Worm (Caenorhabditis elegans): Measurements from ENCODE around the gene C44C1.6.

Gene C44C1.6

DNA sequence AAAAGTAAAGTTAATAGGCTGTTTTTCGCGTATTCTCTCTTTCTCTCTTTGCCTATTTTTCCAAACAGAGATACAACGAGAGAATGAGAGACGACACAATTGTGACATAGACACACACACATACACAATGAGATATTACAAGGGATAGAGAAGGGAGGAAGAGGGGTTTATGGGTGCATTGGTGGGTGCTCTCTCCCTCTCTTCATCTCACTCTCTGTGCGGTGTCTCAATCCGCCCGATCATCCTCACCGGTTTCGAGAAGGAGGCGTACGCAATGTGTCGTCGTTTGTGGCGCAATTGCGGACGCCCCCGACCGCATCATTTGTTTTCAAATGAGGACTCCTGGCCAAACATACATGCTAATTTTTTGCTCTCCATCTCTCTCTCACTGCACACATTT is 20.6 kb downstream of the C44C1.6 start (continued):
- peak; percentile 66; the same call in 1 of the 2 replicates for TF ChIP-seq K11D2.4 (GFP tag; IDR thresholded peaks at IDR 0.05)
- TF ChIP-seq ztf-22 (GFP tag; optimal IDR thresholded peaks at IDR 0.05): no peak
- TF ChIP-seq efl-1 (GFP tag; optimal IDR thresholded peaks at IDR 0.05): peak; percentile 17
- TF ChIP-seq ama-1 (optimal IDR thresholded peaks at IDR 0.05): no peak
- TF ChIP-seq ama-1 (GFP tag; optimal IDR thresholded peaks at IDR 0.05): no peak
- no peak for TF ChIP-seq ztf-18 (tag; optimal IDR thresholded peaks at IDR 0.05)
- no peak for TF ChIP-seq T26A5.8 (tag; optimal IDR thresholded peaks at IDR 0.05)
- TF ChIP-seq athp-1 (tag; optimal IDR thresholded peaks at IDR 0.05): peak; percentile 39
- no peak for TF ChIP-seq unc-130 (GFP tag; optimal IDR thresholded peaks at IDR 0.05)
- TF ChIP-seq nhr-27 (tag; optimal IDR thresholded peaks at IDR 0.05): no peak
- no peak for TF ChIP-seq aptf-2 (GFP tag; conservative IDR thresholded peaks at IDR 0.05)
- no peak for TF ChIP-seq xnd-1 (tag; optimal IDR thresholded peaks at IDR 0.05)
- no peak for TF ChIP-seq rpc-1 (optimal IDR thresholded peaks at IDR 0.05)
- no peak for TF ChIP-seq rpc-1 (tag; optimal IDR thresholded peaks at IDR 0.05)
- no peak for TF ChIP-seq aptf-3 (GFP tag; IDR thresholded peaks at IDR 0.05)
- TF ChIP-seq D2030.7 (GFP tag; IDR thresholded peaks at IDR 0.05): no peak
- no peak for TF ChIP-seq B0019.2 (GFP tag; conservative IDR thresholded peaks at IDR 0.05)
- peak; percentile 20 for TF ChIP-seq atf-7 (tag; optimal IDR thresholded peaks at IDR 0.05)
- TF ChIP-seq nhr-179 (tag; optimal IDR thresholded peaks at IDR 0.05): no peak
- TF ChIP-seq die-1 (tag; optimal IDR thresholded peaks at IDR 0.05): peak; percentile 28
- no peak for TF ChIP-seq ztf-28 (GFP tag; IDR thresholded peaks at IDR 0.05)
- no peak for TF ChIP-seq lag-1 (GFP tag; IDR thresholded peaks at IDR 0.05)
- peak; percentile 59 for TF ChIP-seq chd-7 (tag; optimal IDR thresholded peaks at IDR 0.05)
- TF ChIP-seq mel-28 (tag; optimal IDR thresholded peaks at IDR 0.05; ENCODE audit: borderline replicate concordance): no peak
- peak; percentile 80 for TF ChIP-seq attf-5 (GFP tag; optimal IDR thresholded peaks at IDR 0.05)
- peak; percentile 83 for TF ChIP-seq somi-1 (GFP tag; optimal IDR thresholded peaks at IDR 0.05)
- TF ChIP-seq madf-6 (GFP tag; IDR thresholded peaks at IDR 0.05): no peak
- TF ChIP-seq T07F8.4 (tag; optimal IDR thresholded peaks at IDR 0.05): no peak
- TF ChIP-seq lsy-27 (tag; optimal IDR thresholded peaks at IDR 0.05; ENCODE audit: borderline replicate concordance, insufficient read depth): no peak
- TF ChIP-seq ceh-58 (GFP tag; IDR thresholded peaks at IDR 0.05): no peak
- TF ChIP-seq F39B2.1 (GFP tag; IDR thresholded peaks at IDR 0.05): no peak
- TF ChIP-seq mxl-1 (tag; optimal IDR thresholded peaks at IDR 0.05): no peak
- TF ChIP-seq ZK185.1 (tag; optimal IDR thresholded peaks at IDR 0.05; ENCODE audit: poor library complexity, severe bottlenecking): peak; percentile 37
- peak; percentile 71 for TF ChIP-seq pbrm-1 (GFP tag; IDR thresholded peaks at IDR 0.05)
- TF ChIP-seq snpc-1.3 (tag; optimal IDR thresholded peaks at IDR 0.05; ENCODE audit: insufficient read depth): no peak
- TF ChIP-seq nhr-80 (tag; optimal IDR thresholded peaks at IDR 0.05): peak; percentile 46
- peak; percentile 90 for TF ChIP-seq ceh-27 (GFP tag; optimal IDR thresholded peaks at IDR 0.05)
- peak; percentile 37 for TF ChIP-seq snpc-4 (GFP tag; optimal IDR thresholded peaks at IDR 0.05)
- peak in 3 of 4 experiments; percentile 27 to 67 (median 37) for TF ChIP-seq snpc-4 (tag; optimal IDR thresholded peaks at IDR 0.05)
- TF ChIP-seq hlh-26 (GFP tag; conservative IDR thresholded peaks at IDR 0.05): no peak
- 0 out of 2 replicates have a peak, but pooled peaks have one; percentile 54 for TF ChIP-seq ekl-4 (GFP tag; IDR thresholded peaks at IDR 0.05)
- TF ChIP-seq ets-4 (GFP tag; optimal IDR thresholded peaks at IDR 0.05): no peak
- TF ChIP-seq nhr-120 (GFP tag; IDR thresholded peaks at IDR 0.05): no peak
- no peak for TF ChIP-seq ccch-3 (GFP tag; optimal IDR thresholded peaks at IDR 0.05)
- peak; percentile 32 for TF ChIP-seq tbp1 (GFP tag; optimal IDR thresholded peaks at IDR 0.05)
- TF ChIP-seq unc-62 (GFP tag; optimal IDR thresholded peaks at IDR 0.05): no peak
- TF ChIP-seq F57C9.4 (tag; optimal IDR thresholded peaks at IDR 0.05): no peak
- no peak for TF ChIP-seq Y56A3A.18 (GFP tag; IDR thresholded peaks at IDR 0.05)
- TF ChIP-seq hsf-1 (GFP tag; IDR thresholded peaks at IDR 0.05): 0 out of 2 replicates have a peak, but pooled peaks have one; percentile 42
- 0 out of 2 replicates have a peak, but pooled peaks have one; percentile 21 for TF ChIP-seq cebp-1 (GFP tag; IDR thresholded peaks at IDR 0.05)
- peak; percentile 84 for TF ChIP-seq cebp-1 (tag; optimal IDR thresholded peaks at IDR 0.05)

Measured in whole organism, young adult.